Worm (Caenorhabditis elegans) whole organism, L1 larva: ENCODE measurements around the gene Y43F8C.9.

ENCODE experiments used
- C34B4.2 ChIP-seq: sonication (generic microtip); optimal IDR thresholded peaks from 2 replicates; lab custom pipeline; 2017; ENCODE audit warnings: mild to moderate bottlenecking, missing genetic modification characterization, missing compliant biosample characterization
- blmp-1 ChIP-seq: fragments of 150-350 bp; optimal IDR thresholded peaks from 2 replicates; lab custom pipeline; 2014; ENCODE audit warnings: missing biosample characterization, missing genetic modification characterization
- ceh-63 ChIP-seq: fragments of 200-800 bp; sonication (Bioruptor generic); optimal IDR thresholded peaks from 2 replicates; lab custom pipeline; 2018; ENCODE audit warnings: mild to moderate bottlenecking, missing genetic modification characterization, missing compliant biosample characterization
- ceh-8 ChIP-seq: fragments of 200-800 bp; sonication (Bioruptor generic); optimal IDR thresholded peaks from 2 replicates; lab custom pipeline; 2018; ENCODE audit warnings: mild to moderate bottlenecking, missing genetic modification characterization, moderate library complexity, missing compliant biosample characterization
- dsc-1 ChIP-seq: sonication (generic microtip); optimal IDR thresholded peaks from 2 replicates; lab custom pipeline; 2016; ENCODE audit warnings: mild to moderate bottlenecking, missing genetic modification characterization, missing compliant biosample characterization
- efl-1 ChIP-seq, 4 experiments: fragments of 150-350 bp; optimal IDR thresholded peaks in 3 of 4; peaks in 1 of 4; 1 replicate in 1 of 4; 2 replicates in 3 of 4; lab custom pipeline; 2014; ENCODE audit warnings: missing biosample characterization in 2 of 4, missing genetic modification characterization in 2 of 4, missing genetic modification reagents in 2 of 4
- elt-2 ChIP-seq: sonication (generic microtip); optimal IDR thresholded peaks from 2 replicates; lab custom pipeline; 2016; ENCODE audit warnings: missing genetic modification characterization, mild to moderate bottlenecking, inconsistent platforms, missing compliant biosample characterization, missing genetic modification reagents
- elt-3 ChIP-seq, 6 experiments: fragments of 150-350 bp in 1 of 6; sonication (generic microtip); optimal IDR thresholded peaks; 2 replicates each; lab custom pipeline; 2017 to 2018; ENCODE audit warnings: missing biosample characterization in 6 of 6, missing genetic modification characterization in 6 of 6, inconsistent platforms in 1 of 6
- fkh-10 ChIP-seq: sonication (generic microtip); optimal IDR thresholded peaks from 2 replicates; lab custom pipeline; 2017; ENCODE audit warnings: missing biosample characterization, missing genetic modification reagents, missing genetic modification characterization
- grh-1 ChIP-seq: fragments of 200-800 bp; sonication (Bioruptor generic); IDR thresholded peaks from 2 replicates; pipeline ENCODE4 v1.3.6; 2022; ENCODE audit warnings: missing genetic modification reagents, missing genetic modification characterization, missing compliant biosample characterization
- hlh-4 ChIP-seq: sonication (generic microtip); optimal IDR thresholded peaks from 2 replicates; lab custom pipeline; 2016; ENCODE audit warnings: mild to moderate bottlenecking, missing genetic modification characterization, missing compliant biosample characterization
- irx-1 ChIP-seq: sonication (generic microtip); optimal IDR thresholded peaks from 2 replicates; lab custom pipeline; 2016; ENCODE audit warnings: missing genetic modification characterization, missing compliant biosample characterization
- lin-13 ChIP-seq: fragments of 150-350 bp; optimal IDR thresholded peaks from 2 replicates; lab custom pipeline; 2014; ENCODE audit warnings: missing biosample characterization, missing genetic modification reagents, missing genetic modification characterization
- lin-35 ChIP-seq, 2 experiments: fragments of 150-350 bp; optimal IDR thresholded peaks; 2 replicates each; lab custom pipeline; 2014; ENCODE audit warnings: missing biosample characterization in 2 of 2, missing genetic modification characterization in 2 of 2, missing genetic modification reagents in 2 of 2
- lir-3 ChIP-seq: sonication (generic microtip); optimal IDR thresholded peaks from 2 replicates; lab custom pipeline; 2016; ENCODE audit warnings: mild to moderate bottlenecking, missing genetic modification characterization, moderate library complexity, missing compliant biosample characterization; ENCODE audit not compliant: poor library complexity
- mdl-1 ChIP-seq, 2 experiments: fragments of 150-350 bp; optimal IDR thresholded peaks; 2 replicates each; lab custom pipeline; 2014 to 2017; ENCODE audit warnings: missing biosample characterization in 2 of 2, missing genetic modification characterization in 2 of 2, inconsistent platforms in 1 of 2
- nhr-12 ChIP-seq: sonication (generic microtip); optimal IDR thresholded peaks from 2 replicates; lab custom pipeline; 2017; ENCODE audit warnings: missing biosample characterization, missing genetic modification characterization
- nhr-19 ChIP-seq: fragments of 200-800 bp; sonication (Bioruptor generic); conservative IDR thresholded peaks from 2 replicates; pipeline ENCODE4 v1.3.6; 2022; ENCODE audit warnings: missing genetic modification characterization, missing compliant biosample characterization
- nhr-20 ChIP-seq: sonication (generic microtip); optimal IDR thresholded peaks from 2 replicates; lab custom pipeline; 2016; ENCODE audit warnings: mild to moderate bottlenecking, missing genetic modification characterization, missing compliant biosample characterization
- nhr-237 ChIP-seq: fragments of 150-350 bp; optimal IDR thresholded peaks from 2 replicates; lab custom pipeline; 2014; ENCODE audit warnings: missing biosample characterization, missing genetic modification characterization
- nhr-47 ChIP-seq: sonication (generic microtip); optimal IDR thresholded peaks from 2 replicates; lab custom pipeline; 2016; ENCODE audit warnings: mild to moderate bottlenecking, missing genetic modification characterization, moderate library complexity, missing compliant biosample characterization
- nhr-71 ChIP-seq: sonication (generic microtip); optimal IDR thresholded peaks from 2 replicates; lab custom pipeline; 2016; ENCODE audit warnings: mild to moderate bottlenecking, missing genetic modification characterization, moderate library complexity, missing compliant biosample characterization
- nhr-76 ChIP-seq: sonication (generic microtip); optimal IDR thresholded peaks from 2 replicates; lab custom pipeline; 2017; ENCODE audit warnings: missing biosample characterization, missing genetic modification characterization
- nhr-90 ChIP-seq: sonication (generic microtip); optimal IDR thresholded peaks from 2 replicates; lab custom pipeline; 2016; ENCODE audit warnings: mild to moderate bottlenecking, missing genetic modification characterization, missing compliant biosample characterization; ENCODE audit not compliant: poor library complexity
- pqm-1 ChIP-seq: sonication (generic microtip); optimal IDR thresholded peaks from 3 replicates; lab custom pipeline; 2017; ENCODE audit warnings: missing biosample characterization, missing genetic modification characterization
- snpc-4 ChIP-seq: fragments of 150-350 bp; optimal IDR thresholded peaks from 2 replicates; lab custom pipeline; 2014; ENCODE audit warnings: missing biosample characterization, missing genetic modification characterization
- sptf-1 ChIP-seq: fragments of 150-350 bp; optimal IDR thresholded peaks from 2 replicates; lab custom pipeline; 2014; ENCODE audit warnings: missing biosample characterization, missing genetic modification characterization
- unc-62 ChIP-seq: fragments of 150-350 bp; optimal IDR thresholded peaks from 2 replicates; lab custom pipeline; 2014; ENCODE audit warnings: missing biosample characterization, missing genetic modification reagents, missing genetic modification characterization
- unc-98 ChIP-seq: fragments of 200-800 bp; sonication (Bioruptor generic); IDR thresholded peaks from 2 replicates; pipeline ENCODE4 v1.3.6; 2022; ENCODE audit warnings: missing genetic modification characterization, missing compliant biosample characterization
- xbp-1 ChIP-seq: sonication (generic microtip); optimal IDR thresholded peaks from 2 replicates; lab custom pipeline; 2016; ENCODE audit warnings: missing genetic modification characterization, missing compliant biosample characterization
- zip-4 ChIP-seq: fragments of 200-800 bp; sonication (Bioruptor generic); optimal IDR thresholded peaks from 2 replicates; lab custom pipeline; 2018; ENCODE audit warnings: mild to moderate bottlenecking, missing genetic modification characterization, moderate library complexity, missing compliant biosample characterization
- ztf-11 ChIP-seq, 2 experiments: sonication (generic microtip); optimal IDR thresholded peaks; 2 replicates each; lab custom pipeline; 2016 to 2017; ENCODE audit warnings: missing genetic modification characterization in 2 of 2, missing biosample characterization in 1 of 2, missing compliant biosample characterization in 1 of 2

Y43F8C.9 gene

DNA sequence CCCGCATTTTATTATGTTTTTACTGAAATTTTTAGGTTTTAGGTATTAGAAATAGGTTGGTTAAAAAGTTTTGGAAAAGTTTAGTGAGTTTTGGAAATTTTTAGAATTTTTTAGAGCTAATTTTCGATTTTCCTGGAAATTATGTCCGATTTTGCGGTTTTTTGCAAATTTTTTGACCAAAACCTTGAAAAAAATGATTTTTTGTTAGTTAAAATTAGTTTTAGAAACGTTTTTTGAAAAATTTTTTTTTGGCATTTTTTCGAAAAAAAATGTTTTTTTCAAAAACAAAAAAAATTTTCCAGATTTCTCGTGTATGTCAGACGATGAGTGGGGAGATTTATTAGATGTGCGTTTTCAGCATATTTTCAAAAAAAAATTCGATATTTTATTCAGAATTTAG, 21.2 kb upstream of the Y43F8C.9 start, which contains the start of gene dyf-19:
Gene dyf-19 (plus strand): TSS at position 301 of the 400 bp plus-strand sequence.
- TF ChIP-seq lir-3 (tag; lab: Kevin White, UChicago), result no peak
- no peak for TF ChIP-seq nhr-90
- TF ChIP-seq nhr-47, result no peak

DNA sequence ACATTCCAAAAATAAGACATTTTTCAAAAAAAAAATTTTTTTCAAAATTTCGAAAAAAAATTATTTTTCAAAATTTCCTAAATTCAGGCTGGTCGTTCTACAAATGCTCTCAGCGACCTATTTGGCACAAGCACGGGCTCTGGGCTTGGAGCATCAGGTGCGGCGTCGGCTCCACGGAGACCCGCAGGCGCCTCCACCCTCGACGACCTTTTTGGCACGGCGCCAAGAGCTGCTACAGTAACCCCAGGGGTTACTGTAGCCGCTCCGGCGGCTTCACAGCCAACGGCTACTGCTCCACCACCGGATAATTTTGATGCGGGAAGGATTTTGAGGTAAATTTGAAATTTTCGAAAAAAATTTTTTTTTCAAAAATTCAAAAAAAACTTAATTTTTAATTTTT, 20.2 kb upstream of the Y43F8C.9 start:
- no peak for TF ChIP-seq grh-1 (GFP tag; lab: Robert Waterston, UW)
- no peak for TF ChIP-seq efl-1 (optimal IDR thresholded peaks at IDR 0.05; lab: Kevin White, UChicago)
- peak in 1 of 2 experiments; percentile 19 for TF ChIP-seq efl-1 (GFP tag; optimal IDR thresholded peaks at IDR 0.05 in 1 of 2; lab: Kevin White, UChicago)

DNA sequence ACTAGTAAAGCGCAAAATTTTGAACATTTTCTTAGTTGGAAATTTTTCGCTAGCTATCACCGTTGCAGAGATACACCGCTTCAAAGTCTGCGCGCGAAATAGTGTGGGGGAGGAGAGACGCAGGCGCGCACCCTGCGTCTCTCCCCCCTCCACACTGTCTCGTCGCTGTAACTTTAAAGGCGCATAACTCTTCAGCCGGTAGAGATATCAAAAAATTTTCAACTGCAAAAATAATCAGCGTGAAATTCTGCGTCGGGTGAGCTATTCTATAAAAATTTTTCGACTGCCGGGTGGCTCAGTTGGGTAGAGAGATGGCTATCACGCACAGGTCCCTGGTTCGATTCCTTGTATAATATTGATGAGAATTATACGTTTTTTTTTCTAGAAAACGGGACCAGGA, 16.4 kb upstream of the Y43F8C.9 start:
- TF ChIP-seq nhr-19 (0 out of 2 replicates have a peak, but pooled peaks have one; percentile 26), efl-1 (optimal IDR thresholded peaks at IDR 0.05; lab: Kevin White, UChicago) (no peak), efl-1 (GFP tag; optimal IDR thresholded peaks at IDR 0.05 in 1 of 2; lab: Kevin White, UChicago) (peak in 1 of 2 experiments; percentile 35), nhr-20 (tag; lab: Kevin White, UChicago) (no peak), unc-62 (GFP tag; lab: Kevin White, UChicago) (no peak), nhr-71 (tag; lab: Kevin White, UChicago) (no peak)

DNA sequence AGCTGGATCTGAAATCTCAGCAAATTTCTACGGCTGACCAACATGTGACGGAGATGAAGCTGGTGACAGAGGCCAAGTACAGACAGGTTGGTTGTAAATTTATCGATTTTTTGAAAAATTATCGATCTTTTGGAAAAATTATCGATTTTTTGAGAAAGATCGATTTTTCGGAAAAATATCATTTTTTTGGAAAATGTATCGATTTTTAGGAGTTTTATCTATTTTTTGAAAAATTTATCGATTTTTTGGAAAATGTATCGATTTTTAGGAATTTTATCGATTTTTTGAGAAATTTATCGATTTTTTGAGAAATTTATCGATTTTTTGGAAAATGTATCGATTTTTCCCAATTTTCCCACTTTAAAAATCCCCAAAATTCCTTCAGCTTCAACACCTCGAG, 15.9 kb upstream of the Y43F8C.9 start:
- TF ChIP-seq sptf-1, result peak; percentile 19
- TF ChIP-seq lin-13, result no peak

DNA sequence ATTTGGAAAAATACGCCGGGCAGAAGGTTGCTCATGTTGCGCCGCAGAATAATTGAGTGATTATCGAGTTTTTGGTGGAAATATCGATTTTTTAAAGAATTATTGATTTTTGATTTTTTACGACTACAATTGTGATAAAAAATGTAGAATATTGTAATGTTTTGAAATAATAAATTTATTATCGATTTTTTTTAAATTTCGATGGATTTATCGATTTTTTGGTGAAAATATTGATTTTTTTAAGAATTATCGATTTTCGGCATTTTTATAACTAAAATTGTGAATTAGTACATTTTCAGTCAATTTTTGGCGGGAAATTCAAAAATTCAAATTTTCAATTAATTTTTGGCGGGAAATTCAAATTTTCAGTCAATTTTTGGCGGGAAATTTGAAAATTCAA, 15.3 kb upstream of the Y43F8C.9 start:
- TF ChIP-seq nhr-12 (tag; lab: Kevin White, UChicago), result no peak
- no peak for TF ChIP-seq nhr-237 (tag; lab: Kevin White, UChicago)
- TF ChIP-seq elt-2 (tag; lab: Kevin White, UChicago), result no peak
- TF ChIP-seq hlh-4 (tag; lab: Kevin White, UChicago), result no peak
- no peak for TF ChIP-seq lin-13
- no peak for TF ChIP-seq ceh-63 (GFP tag; lab: Kevin White, UChicago)
- no peak for TF ChIP-seq snpc-4
- TF ChIP-seq ceh-8 (GFP tag; lab: Kevin White, UChicago), result no peak
- TF ChIP-seq zip-4 (GFP tag; lab: Kevin White, UChicago), result no peak

DNA sequence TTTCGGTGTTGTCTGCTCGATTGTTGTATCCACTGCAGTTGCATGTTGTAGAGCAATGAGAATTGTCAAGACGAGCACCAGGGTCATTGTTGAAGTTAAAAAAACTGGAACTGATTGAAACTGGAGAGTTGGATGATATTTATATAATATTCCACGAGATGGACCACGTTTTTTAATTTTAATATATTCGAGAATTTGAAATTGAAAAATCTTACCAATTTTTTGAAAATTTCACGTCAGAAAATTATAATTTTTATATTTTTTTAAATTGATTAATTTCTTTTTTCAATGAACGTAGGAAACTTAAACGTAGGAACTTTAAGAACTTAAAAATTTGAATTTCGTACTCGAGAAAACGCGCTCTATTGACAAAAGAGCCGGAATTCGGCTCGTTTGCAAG, 13.4 kb upstream of the Y43F8C.9 start, which contains the start of gene Y43F8C.5:
Gene Y43F8C.5 (minus strand): TSS at position 101 of the 400 bp plus-strand sequence.
- no peak for TF ChIP-seq blmp-1
- no peak for TF ChIP-seq fkh-10 (GFP tag; lab: Kevin White, UChicago)
- no peak for TF ChIP-seq nhr-76 (tag; lab: Kevin White, UChicago)
- TF ChIP-seq lin-35 (GFP tag; optimal IDR thresholded peaks at IDR 0.05; lab: Kevin White, UChicago), result no peak
- no peak for TF ChIP-seq ztf-11 (tag; optimal IDR thresholded peaks at IDR 0.05; lab: Kevin White, UChicago)
- no peak for TF ChIP-seq elt-3 (tag; optimal IDR thresholded peaks at IDR 0.05; lab: Kevin White, UChicago)
- no peak for TF ChIP-seq unc-62 (GFP tag; lab: Kevin White, UChicago)
- no peak for TF ChIP-seq mdl-1 (tag; optimal IDR thresholded peaks at IDR 0.05; lab: Kevin White, UChicago)
- TF ChIP-seq xbp-1 (tag; lab: Kevin White, UChicago), result no peak
- no peak for TF ChIP-seq pqm-1 (tag; lab: Kevin White, UChicago)
- TF ChIP-seq unc-98, result no peak
- TF ChIP-seq irx-1 (tag; lab: Kevin White, UChicago), result no peak
- no peak for TF ChIP-seq dsc-1 (tag; lab: Kevin White, UChicago)
- no peak for TF ChIP-seq C34B4.2 (tag; lab: Kevin White, UChicago)
- no peak for TF ChIP-seq elt-2 (tag; lab: Kevin White, UChicago)
- TF ChIP-seq ceh-8 (GFP tag; lab: Kevin White, UChicago), result no peak
